Worm (Caenorhabditis elegans) whole organism, L4 larva: ENCODE data around the gene rnp-7.

Experiments used
- D1046.2 ChIP-seq: fragments of 200-800 bp; sonication (Bioruptor generic); IDR thresholded peaks from 2 replicates; pipeline ENCODE4 v1.3.6; 2022; ENCODE audit warnings: missing genetic modification characterization, missing compliant biosample characterization
- F26F4.8 ChIP-seq: fragments of 200-800 bp; sonication (Bioruptor generic); conservative IDR thresholded peaks from 2 replicates; pipeline ENCODE4 v1.3.6; 2022; ENCODE audit warnings: missing genetic modification characterization, missing compliant biosample characterization
- F49E8.2 ChIP-seq: sonication (generic microtip); optimal IDR thresholded peaks from 2 replicates; lab custom pipeline; 2016; ENCODE audit warnings: missing compliant biosample characterization, mild to moderate bottlenecking, missing genetic modification characterization, borderline replicate concordance
- T20F7.1 ChIP-seq: fragments of 200-800 bp; sonication (Bioruptor generic); optimal IDR thresholded peaks from 2 replicates; lab custom pipeline; 2018; ENCODE audit warnings: mild to moderate bottlenecking, missing genetic modification characterization, missing compliant biosample characterization
- T26A8.4 ChIP-seq: fragments of 200-800 bp; sonication (Bioruptor generic); IDR thresholded peaks from 2 replicates; pipeline ENCODE4 v1.3.6; 2022; ENCODE audit warnings: missing genetic modification characterization, missing compliant biosample characterization
- aha-1 ChIP-seq: fragments of 150-350 bp; peaks from one replicate; lab custom pipeline; 2014; ENCODE audit warnings: missing biosample characterization, missing genetic modification characterization
- aly-2 ChIP-seq: sonication (generic microtip); optimal IDR thresholded peaks from 2 replicates; lab custom pipeline; 2018; ENCODE audit warnings: missing biosample characterization, missing genetic modification characterization
- attf-4 ChIP-seq: sonication (generic microtip); optimal IDR thresholded peaks from 3 replicates; lab custom pipeline; 2017; ENCODE audit warnings: missing biosample characterization, missing genetic modification characterization
- ceh-28 ChIP-seq: fragments of 150-350 bp; optimal IDR thresholded peaks from 2 replicates; lab custom pipeline; 2014; ENCODE audit warnings: missing biosample characterization, missing genetic modification reagents, missing genetic modification characterization
- ceh-32 ChIP-seq: sonication (generic microtip); optimal IDR thresholded peaks from 2 replicates; lab custom pipeline; 2016; ENCODE audit warnings: mild to moderate bottlenecking, missing genetic modification characterization, missing compliant biosample characterization; ENCODE audit not compliant: poor library complexity
- ceh-62 ChIP-seq: sonication (generic microtip); optimal IDR thresholded peaks from 2 replicates; lab custom pipeline; 2017; ENCODE audit warnings: missing biosample characterization, missing genetic modification characterization
- ceh-82 ChIP-seq: sonication (generic microtip); optimal IDR thresholded peaks from 2 replicates; lab custom pipeline; 2017; ENCODE audit warnings: missing biosample characterization, missing genetic modification characterization
- ces-1 ChIP-seq: fragments of 150-350 bp; sonication (generic microtip); optimal IDR thresholded peaks from 4 replicates; lab custom pipeline; 2014; ENCODE audit warnings: missing biosample characterization, missing genetic modification reagents, missing genetic modification characterization
- cey-2 ChIP-seq: sonication (generic microtip); optimal IDR thresholded peaks from 3 replicates; lab custom pipeline; 2017; ENCODE audit warnings: missing genetic modification characterization, mild to moderate bottlenecking, missing compliant biosample characterization, antibody characterized with exemption, borderline replicate concordance; ENCODE audit not compliant: insufficient read depth
- daf-12 ChIP-seq: fragments of 150-350 bp; optimal IDR thresholded peaks from 2 replicates; lab custom pipeline; 2014; ENCODE audit warnings: missing biosample characterization, missing genetic modification reagents, missing genetic modification characterization
- dmd-6 ChIP-seq: fragments of 200-800 bp; sonication (Bioruptor generic); IDR thresholded peaks from 2 replicates; pipeline ENCODE4 v1.3.6; 2022; ENCODE audit warnings: missing genetic modification reagents, missing genetic modification characterization, missing compliant biosample characterization
- dmd-9 ChIP-seq: fragments of 200-800 bp; sonication (Bioruptor generic); IDR thresholded peaks from 2 replicates; pipeline ENCODE4 v1.3.6; 2022; ENCODE audit warnings: missing genetic modification reagents, missing genetic modification characterization, missing compliant biosample characterization
- dpl-1 ChIP-seq: fragments of 150-350 bp; optimal IDR thresholded peaks from 2 replicates; lab custom pipeline; 2014; ENCODE audit warnings: missing biosample characterization, missing genetic modification reagents, missing genetic modification characterization
- gei-8 ChIP-seq: fragments of 200-800 bp; sonication (Bioruptor generic); optimal IDR thresholded peaks from 2 replicates; lab custom pipeline; 2018; ENCODE audit warnings: mild to moderate bottlenecking, missing genetic modification characterization, missing compliant biosample characterization
- hif-1 ChIP-seq, 2 experiments: sonication (generic microtip); optimal IDR thresholded peaks; 2 replicates each; lab custom pipeline; 2016 to 2017; ENCODE audit warnings: missing compliant biosample characterization in 2 of 2, missing genetic modification characterization in 2 of 2, missing genetic modification reagents in 2 of 2, missing genotype in 2 of 2, mild to moderate bottlenecking in 1 of 2
- hlh-11 ChIP-seq: fragments of 200-800 bp; sonication (Bioruptor generic); optimal IDR thresholded peaks from 2 replicates; lab custom pipeline; 2018; ENCODE audit warnings: mild to moderate bottlenecking, missing genetic modification characterization, missing compliant biosample characterization
- hlh-30 ChIP-seq: sonication (generic microtip); optimal IDR thresholded peaks from 2 replicates; lab custom pipeline; 2017; ENCODE audit warnings: antibody characterized with exemption, mild to moderate bottlenecking, missing genetic modification characterization, missing compliant biosample characterization; ENCODE audit not compliant: insufficient read depth
- hmg-1.1 ChIP-seq: fragments of 200-800 bp; sonication (Bioruptor generic); IDR thresholded peaks from 2 replicates; pipeline ENCODE4 v1.3.6; 2022; ENCODE audit warnings: missing genetic modification reagents, missing genetic modification characterization, missing compliant biosample characterization
- lin-1 ChIP-seq: fragments of 200-800 bp; sonication (Bioruptor generic); IDR thresholded peaks from 2 replicates; pipeline ENCODE4 v1.3.6; 2022; ENCODE audit warnings: missing genetic modification reagents, missing genetic modification characterization, missing compliant biosample characterization
- lin-15B ChIP-seq: fragments of 150-350 bp; sonication (generic microtip); optimal IDR thresholded peaks from 3 replicates; lab custom pipeline; 2014; ENCODE audit warnings: missing biosample characterization, missing genetic modification characterization
- lin-38 ChIP-seq: fragments of 200-800 bp; sonication (Bioruptor generic); IDR thresholded peaks from 2 replicates; pipeline ENCODE4 v1.3.6; 2022; ENCODE audit warnings: missing genetic modification reagents, missing genetic modification characterization, missing compliant biosample characterization
- lin-39 ChIP-seq: fragments of 150-350 bp; optimal IDR thresholded peaks from 2 replicates; lab custom pipeline; 2014; ENCODE audit warnings: missing biosample characterization, missing genetic modification reagents, missing genetic modification characterization
- lsy-2 ChIP-seq, 2 experiments: fragments of 150-350 bp in 1 of 2; sonication (generic microtip) in 1 of 2; optimal IDR thresholded peaks; 2 replicates each; lab custom pipeline; 2014 to 2017; ENCODE audit warnings: missing biosample characterization in 2 of 2, missing genetic modification characterization in 2 of 2
- mdl-1 ChIP-seq, 2 experiments: fragments of 150-350 bp in 1 of 2; sonication (generic microtip) in 1 of 2; optimal IDR thresholded peaks; 2 replicates each; lab custom pipeline; 2014 to 2017; ENCODE audit warnings: missing biosample characterization in 2 of 2, missing genetic modification characterization in 2 of 2
- mdt-29 ChIP-seq: fragments of 200-800 bp; sonication (Bioruptor generic); IDR thresholded peaks from 2 replicates; pipeline ENCODE4 v1.3.6; 2022; ENCODE audit warnings: missing genetic modification reagents, missing genetic modification characterization, missing compliant biosample characterization
- mes-2 ChIP-seq: sonication (generic microtip); optimal IDR thresholded peaks from 2 replicates; lab custom pipeline; 2016; ENCODE audit warnings: missing genotype, mild to moderate bottlenecking, missing genetic modification characterization, missing compliant biosample characterization; ENCODE audit not compliant: poor library complexity, severe bottlenecking
- mxl-2 ChIP-seq: fragments of 200-800 bp; sonication (Bioruptor generic); conservative IDR thresholded peaks from 2 replicates; pipeline ENCODE4 v1.3.6; 2022; ENCODE audit warnings: missing genetic modification reagents, missing genetic modification characterization, missing compliant biosample characterization
- mxl-3 ChIP-seq: fragments of 200-800 bp; sonication (Bioruptor generic); optimal IDR thresholded peaks from 2 replicates; lab custom pipeline; 2018; ENCODE audit warnings: mild to moderate bottlenecking, missing genetic modification characterization, missing compliant biosample characterization
- nhr-11 ChIP-seq: fragments of 150-350 bp; optimal IDR thresholded peaks from 2 replicates; lab custom pipeline; 2014; ENCODE audit warnings: missing biosample characterization, missing genetic modification characterization
- nhr-237 ChIP-seq: sonication (generic microtip); optimal IDR thresholded peaks from 2 replicates; lab custom pipeline; 2017; ENCODE audit warnings: missing biosample characterization, missing genetic modification characterization
- nhr-28 ChIP-seq: fragments of 150-350 bp; optimal IDR thresholded peaks from 2 replicates; lab custom pipeline; 2014; ENCODE audit warnings: missing biosample characterization, missing genetic modification characterization
- nhr-48 ChIP-seq: sonication (generic microtip); optimal IDR thresholded peaks from 2 replicates; lab custom pipeline; 2016; ENCODE audit warnings: mild to moderate bottlenecking, missing genetic modification characterization, missing compliant biosample characterization
- nhr-77 ChIP-seq: fragments of 150-350 bp; optimal IDR thresholded peaks from 2 replicates; lab custom pipeline; 2014; ENCODE audit warnings: missing biosample characterization, missing genetic modification characterization
- rbr-2 ChIP-seq: sonication (generic microtip); optimal IDR thresholded peaks from 2 replicates; lab custom pipeline; 2016; ENCODE audit warnings: missing genotype, missing genetic modification characterization, missing compliant biosample characterization
- sdz-12 ChIP-seq: fragments of 200-800 bp; sonication (Bioruptor generic); optimal IDR thresholded peaks from 2 replicates; lab custom pipeline; 2018; ENCODE audit warnings: mild to moderate bottlenecking, missing genetic modification characterization, missing compliant biosample characterization
- set-16 ChIP-seq: fragments of 200-800 bp; sonication (Bioruptor generic); IDR thresholded peaks from 2 replicates; pipeline ENCODE4 v1.3.6; 2022; ENCODE audit warnings: missing genetic modification reagents, missing genetic modification characterization, missing compliant biosample characterization
- snpc-4 ChIP-seq: fragments of 150-350 bp; optimal IDR thresholded peaks from 2 replicates; lab custom pipeline; 2014; ENCODE audit warnings: missing biosample characterization, missing genetic modification characterization
- spr-1 ChIP-seq: sonication (generic microtip); optimal IDR thresholded peaks from 2 replicates; lab custom pipeline; 2016; ENCODE audit warnings: mild to moderate bottlenecking, missing genetic modification characterization, missing compliant biosample characterization
- tra-1 ChIP-seq: fragments of 200-800 bp; sonication (Bioruptor generic); IDR thresholded peaks from 2 replicates; pipeline ENCODE4 v1.3.6; 2022; ENCODE audit warnings: missing genetic modification reagents, missing genetic modification characterization, missing compliant biosample characterization
- unc-39 ChIP-seq: sonication (generic microtip); optimal IDR thresholded peaks from 2 replicates; lab custom pipeline; 2017; ENCODE audit warnings: missing biosample characterization, missing genetic modification characterization
- zag-1 ChIP-seq: fragments of 150-350 bp; optimal IDR thresholded peaks from 2 replicates; lab custom pipeline; 2014; ENCODE audit warnings: missing biosample characterization, missing genetic modification characterization

The rnp-7 gene

ce11 chrIII:7166664-7167567, 6.0 kb upstream of the rnp-7 start (continued):
- TF ChIP-seq lsy-2 (tag; optimal IDR thresholded peaks at IDR 0.05; lab: Kevin White, UChicago) (peak in 1 of 2 experiments; percentile 57), mxl-2 (GFP tag; lab: Robert Waterston, UW) (no peak), ces-1 (GFP tag; lab: Kevin White, UChicago) (no peak), spr-1 (tag; lab: Kevin White, UChicago) (no peak), zag-1 (tag; lab: Kevin White, UChicago) (no peak), T26A8.4 (GFP tag; lab: Robert Waterston, UW) (no peak), attf-4 (tag; lab: Kevin White, UChicago) (no peak), mdl-1 (tag; optimal IDR thresholded peaks at IDR 0.05; lab: Kevin White, UChicago) (peak in 1 of 2 experiments; percentile 41), unc-39 (tag; lab: Kevin White, UChicago) (no peak), ceh-82 (tag; lab: Kevin White, UChicago) (no peak), dmd-9 (GFP tag; lab: Robert Waterston, UW) (no peak), daf-12 (tag; lab: Kevin White, UChicago) (no peak), set-16 (GFP tag; lab: Robert Waterston, UW) (peak; percentile 31), hlh-30 (peak; percentile 40), sdz-12 (GFP tag; lab: Kevin White, UChicago) (no peak), nhr-48 (tag; lab: Kevin White, UChicago) (no peak), rbr-2 (tag; lab: Kevin White, UChicago) (peak; percentile 64), ceh-28 (tag; lab: Kevin White, UChicago) (no peak), lin-15B (tag; lab: Kevin White, UChicago) (no peak)

ce11 chrIII:7165816-7166229, 4.9 kb upstream of the rnp-7 start:
- TF ChIP-seq lin-15B (tag; lab: Kevin White, UChicago) = no peak
- TF ChIP-seq nhr-237 (tag; lab: Kevin White, UChicago) = no peak
- TF ChIP-seq tra-1 (GFP tag; lab: Robert Waterston, UW) = no peak
- TF ChIP-seq hmg-1.1 (GFP tag; lab: Robert Waterston, UW) = peak; percentile 8; the same call in 1 of the 2 replicates
- TF ChIP-seq ceh-62 (tag; lab: Kevin White, UChicago) = no peak
- peak; percentile 69 for TF ChIP-seq dpl-1 (GFP tag; lab: Kevin White, UChicago)
- no peak for TF ChIP-seq F26F4.8 (GFP tag; lab: Robert Waterston, UW)
- TF ChIP-seq cey-2 (tag; lab: Kevin White, UChicago) = no peak
- peak; percentile 2 for TF ChIP-seq nhr-77 (tag; lab: Kevin White, UChicago)
- peak in 1 of 2 experiments; percentile 83 for TF ChIP-seq mdl-1 (tag; optimal IDR thresholded peaks at IDR 0.05; lab: Kevin White, UChicago)
- TF ChIP-seq T20F7.1 (GFP tag; lab: Kevin White, UChicago) = peak; percentile 63
- TF ChIP-seq lin-1 (GFP tag; lab: Robert Waterston, UW) = peak; percentile 67
- peak; percentile 87 for TF ChIP-seq nhr-28 (tag; lab: Kevin White, UChicago)
- no peak for TF ChIP-seq aly-2 (tag; lab: Kevin White, UChicago)
- TF ChIP-seq ces-1 (GFP tag; lab: Kevin White, UChicago) = no peak
- TF ChIP-seq ceh-32 (tag; lab: Kevin White, UChicago) = no peak
- no peak for TF ChIP-seq T26A8.4 (GFP tag; lab: Robert Waterston, UW)
- peak; percentile 63 for TF ChIP-seq mes-2 (tag; lab: Kevin White, UChicago)
- peak; percentile 55 for TF ChIP-seq aha-1
- peak; percentile 89 for TF ChIP-seq hlh-11
- TF ChIP-seq snpc-4 (tag; lab: Kevin White, UChicago) = no peak
- TF ChIP-seq unc-39 (tag; lab: Kevin White, UChicago) = no peak
- TF ChIP-seq dmd-6 (GFP tag; lab: Robert Waterston, UW) = peak; percentile 92
- peak; percentile 35 for TF ChIP-seq nhr-11
- TF ChIP-seq lin-38 (GFP tag; lab: Robert Waterston, UW) = peak; percentile 26
- TF ChIP-seq mdt-29 (GFP tag; lab: Robert Waterston, UW) = no peak
- no peak for TF ChIP-seq lin-39 (tag; lab: Kevin White, UChicago)
- TF ChIP-seq mxl-3 (GFP tag; lab: Kevin White, UChicago) = peak; percentile 67
- peak; percentile 60 for TF ChIP-seq nhr-48 (tag; lab: Kevin White, UChicago)
- no peak for TF ChIP-seq D1046.2 (GFP tag; lab: Robert Waterston, UW)
- TF ChIP-seq F49E8.2 (tag; lab: Kevin White, UChicago) = no peak
- TF ChIP-seq hlh-30 = peak; percentile 68
- TF ChIP-seq gei-8 = peak; percentile 53
- peak in 1 of 2 experiments; percentile 63 for TF ChIP-seq hif-1 (tag; optimal IDR thresholded peaks at IDR 0.05; lab: Kevin White, UChicago)
- TF ChIP-seq attf-4 (tag; lab: Kevin White, UChicago) = no peak
- TF ChIP-seq rbr-2 (tag; lab: Kevin White, UChicago) = peak; percentile 19
